Fruit fly (Drosophila melanogaster): Measurements from ENCODE around the gene Jasper.

- no peak for TF ChIP-seq scrt (GFP tag; optimal IDR thresholded peaks at IDR 0.05)
- TF ChIP-seq CG14710 (tag; optimal IDR thresholded peaks at IDR 0.05) = no peak
- no peak for TF ChIP-seq CG2712 (tag; optimal IDR thresholded peaks at IDR 0.05)
- TF ChIP-seq D19B (GFP tag; optimal IDR thresholded peaks at IDR 0.05) = no peak
- peak; percentile 44; the same call in 1 of the 2 replicates for TF ChIP-seq amos (GFP tag; IDR thresholded peaks at IDR 0.05; ENCODE audit: partially characterized antibody)
- TF ChIP-seq peb (GFP tag; IDR thresholded peaks at IDR 0.05) = no peak
- no peak for TF ChIP-seq CG12071 (GFP tag; optimal IDR thresholded peaks at IDR 0.05)
Observed at dm6 chr3R:30099341-30099871, 47.1 kb downstream of the Jasper start.
